Worm (Caenorhabditis elegans) whole organism, late embryonic: ENCODE data around the gene par-3.

Experiments
- ama-1 ChIP-seq: fragments of 150-350 bp; optimal IDR thresholded peaks from 2 replicates; lab custom pipeline; 2014
- ceh-22 ChIP-seq: sonication (generic microtip); optimal IDR thresholded peaks from 2 replicates; lab custom pipeline; 2017; ENCODE audit warnings: missing biosample characterization, missing genetic modification characterization
- ceh-30 ChIP-seq: fragments of 150-350 bp; optimal IDR thresholded peaks from 2 replicates; lab custom pipeline; 2014; ENCODE audit warnings: missing biosample characterization, missing genetic modification characterization
- ceh-48 ChIP-seq: sonication (generic microtip); optimal IDR thresholded peaks from 2 replicates; lab custom pipeline; 2016; ENCODE audit warnings: missing genetic modification characterization, inconsistent platforms, missing compliant biosample characterization
- ceh-9 ChIP-seq: sonication (generic microtip); optimal IDR thresholded peaks from 2 replicates; lab custom pipeline; 2016; ENCODE audit warnings: mild to moderate bottlenecking, missing genetic modification characterization, inconsistent platforms, missing compliant biosample characterization
- elt-4 ChIP-seq: sonication (generic microtip); optimal IDR thresholded peaks from 2 replicates; lab custom pipeline; 2016; ENCODE audit warnings: missing genetic modification characterization, missing compliant biosample characterization
- hlh-6 ChIP-seq: sonication (generic microtip); optimal IDR thresholded peaks from 2 replicates; lab custom pipeline; 2016; ENCODE audit warnings: missing genotype, missing genetic modification characterization, missing compliant biosample characterization
- lim-6 ChIP-seq: sonication (generic microtip); optimal IDR thresholded peaks from 2 replicates; lab custom pipeline; 2016; ENCODE audit warnings: missing genetic modification characterization, missing compliant biosample characterization
- lin-11 ChIP-seq: fragments of 200-800 bp; sonication (Bioruptor generic); optimal IDR thresholded peaks from 2 replicates; lab custom pipeline; 2018; ENCODE audit warnings: mild to moderate bottlenecking, missing genetic modification characterization, missing compliant biosample characterization
- pha-4 ChIP-seq: fragments of 150-350 bp; optimal IDR thresholded peaks from 2 replicates; lab custom pipeline; 2018; ENCODE audit warnings: missing biosample characterization, missing genetic modification reagents, missing genetic modification characterization
- pros-1 ChIP-seq: fragments of 150-350 bp; optimal IDR thresholded peaks from 2 replicates; lab custom pipeline; 2014; ENCODE audit warnings: missing biosample characterization, missing genetic modification reagents, missing genetic modification characterization
- rnt-1 ChIP-seq: sonication (generic microtip); optimal IDR thresholded peaks from 2 replicates; lab custom pipeline; 2016; ENCODE audit warnings: missing genetic modification characterization, missing compliant biosample characterization
- tbx-2 ChIP-seq: sonication (generic microtip); optimal IDR thresholded peaks from 2 replicates; lab custom pipeline; 2016; ENCODE audit warnings: missing genetic modification characterization, missing compliant biosample characterization

DNA sequence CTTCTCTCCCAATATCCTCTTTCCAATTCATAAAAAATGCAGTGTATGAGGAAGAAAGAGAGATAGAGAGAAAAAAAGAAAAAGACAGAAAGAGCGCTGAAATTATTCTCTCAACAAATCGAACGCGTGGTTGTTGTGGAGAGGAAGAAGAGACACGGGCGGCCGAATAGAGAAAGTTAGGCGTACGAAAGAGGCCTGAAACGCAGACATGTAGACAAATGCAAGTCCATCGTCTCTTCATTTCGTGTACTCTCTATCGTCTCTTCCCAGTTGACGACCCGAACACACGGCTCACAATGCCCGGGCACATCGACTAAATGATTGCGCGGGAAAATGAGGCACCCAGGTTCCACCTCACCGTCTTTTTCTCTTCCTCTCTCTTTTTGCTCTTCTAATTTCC is 42.8 kb upstream of the par-3 start:
- TF ChIP-seq lin-11 (no peak), ceh-22 (no peak), tbx-2 (tag; lab: Kevin White, UChicago) (peak; percentile 44), elt-4 (no peak), lim-6 (tag; lab: Kevin White, UChicago) (no peak), pha-4 (tag; lab: Kevin White, UChicago) (no peak), hlh-6 (no peak), pros-1 (tag; lab: Kevin White, UChicago) (no peak), ceh-9 (no peak), rnt-1 (tag; lab: Kevin White, UChicago) (no peak), ceh-48 (tag; lab: Kevin White, UChicago) (no peak), ceh-30 (tag; lab: Kevin White, UChicago) (no peak), ama-1 (lab: Kevin White, UChicago) (no peak)
